Worm (Caenorhabditis elegans) whole organism, early embryonic: ENCODE measurements around the gene pat-6.

Source experiments
- ama-1 ChIP-seq: fragments of 150-350 bp; optimal IDR thresholded peaks from 2 replicates; lab custom pipeline; 2014
- ceh-13 ChIP-seq: fragments of 200-800 bp; sonication (Bioruptor generic); optimal IDR thresholded peaks from 2 replicates; lab custom pipeline; 2018; ENCODE audit warnings: mild to moderate bottlenecking, missing genetic modification characterization, missing compliant biosample characterization
- hnd-1 ChIP-seq: sonication (generic microtip); optimal IDR thresholded peaks from 2 replicates; lab custom pipeline; 2016; ENCODE audit warnings: missing genetic modification characterization, missing compliant biosample characterization

DNA sequence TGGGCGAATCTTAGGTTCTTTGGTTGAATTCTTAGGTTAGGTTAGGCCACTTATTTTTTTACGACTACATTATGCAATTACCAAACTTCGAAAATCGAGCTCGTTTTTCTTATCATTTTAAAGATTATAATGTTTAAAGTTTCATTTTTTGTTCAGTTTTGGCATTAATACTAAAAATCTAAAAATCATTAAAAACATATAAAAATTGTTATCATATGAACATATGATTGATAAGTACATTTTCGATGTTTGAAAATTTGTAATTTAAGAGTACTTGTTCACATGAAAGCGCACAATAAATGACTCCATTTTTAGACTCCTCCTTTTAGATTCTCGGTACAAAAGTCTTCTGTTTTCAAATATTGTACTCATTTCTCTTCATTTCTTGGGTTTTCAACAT lies 41.1 kb upstream of the pat-6 start:
- TF ChIP-seq hnd-1 (tag; lab: Kevin White, UChicago): no peak
- no peak for TF ChIP-seq ceh-13 (GFP tag; lab: Kevin White, UChicago)
- TF ChIP-seq ama-1 (lab: Kevin White, UChicago): no peak
